Worm (Caenorhabditis elegans) whole organism, young adult: ENCODE results near the gene str-187.
A peak's percentile ranks its signal among the peaks of the same experiment; 100 is the strongest.

Experiments
- B0336.3 ChIP-seq: fragments of 200-800 bp; sonication (Bioruptor generic); IDR thresholded peaks from 2 replicates; pipeline ENCODE4 v1.3.6; 2022; ENCODE audit warnings: missing genetic modification characterization, missing compliant biosample characterization
- C06A6.2 ChIP-seq: fragments of 200-800 bp; sonication (Bioruptor generic); conservative IDR thresholded peaks from 2 replicates; pipeline ENCODE4 v1.3.6; 2022; ENCODE audit warnings: missing genetic modification characterization, missing compliant biosample characterization
- C17E4.6 ChIP-seq: fragments of 200-800 bp; sonication (Bioruptor generic); IDR thresholded peaks from 2 replicates; pipeline ENCODE4 v1.3.6; 2022; ENCODE audit warnings: missing genetic modification reagents, missing genetic modification characterization, missing compliant biosample characterization
- F10E7.11 ChIP-seq: sonication (generic microtip); optimal IDR thresholded peaks from 2 replicates; lab custom pipeline; 2017; ENCODE audit warnings: mild to moderate bottlenecking, missing genetic modification characterization, moderate library complexity, missing compliant biosample characterization
- F23B12.7 ChIP-seq: sonication (generic microtip); optimal IDR thresholded peaks from 2 replicates; lab custom pipeline; 2017; ENCODE audit warnings: missing genetic modification characterization, mild to moderate bottlenecking, missing compliant biosample characterization, antibody characterized with exemption, moderate library complexity; ENCODE audit not compliant: insufficient read depth
- F55B11.4 ChIP-seq: sonication (generic microtip); optimal IDR thresholded peaks from 2 replicates; lab custom pipeline; 2016; ENCODE audit warnings: missing compliant biosample characterization, missing genetic modification characterization, borderline replicate concordance; ENCODE audit not compliant: insufficient read depth
- K11D2.4 ChIP-seq: fragments of 200-800 bp; sonication (Bioruptor generic); IDR thresholded peaks from 2 replicates; pipeline ENCODE4 v1.3.6; 2022; ENCODE audit warnings: missing genetic modification reagents, missing genetic modification characterization, missing compliant biosample characterization
- K12H6.12 ChIP-seq: fragments of 200-800 bp; sonication (Bioruptor generic); optimal IDR thresholded peaks from 2 replicates; lab custom pipeline; 2018; ENCODE audit warnings: mild to moderate bottlenecking, missing genetic modification characterization, missing compliant biosample characterization
- aptf-3 ChIP-seq: fragments of 200-800 bp; sonication (Bioruptor generic); IDR thresholded peaks from 2 replicates; pipeline ENCODE4 v1.3.6; 2022; ENCODE audit warnings: missing genetic modification characterization, missing compliant biosample characterization
- athp-1 ChIP-seq: sonication (generic microtip); optimal IDR thresholded peaks from 2 replicates; lab custom pipeline; 2017; ENCODE audit warnings: mild to moderate bottlenecking, missing genetic modification characterization, missing compliant biosample characterization
- attf-6 ChIP-seq: fragments of 200-800 bp; sonication (Bioruptor generic); IDR thresholded peaks from 2 replicates; pipeline ENCODE4 v1.3.6; 2022; ENCODE audit warnings: missing genetic modification reagents, missing genetic modification characterization, missing compliant biosample characterization
- bed-2 ChIP-seq: fragments of 200-800 bp; sonication (Bioruptor generic); IDR thresholded peaks from 2 replicates; pipeline ENCODE4 v1.3.6; 2022; ENCODE audit warnings: missing genetic modification reagents, missing genetic modification characterization, missing compliant biosample characterization
- cebp-1 ChIP-seq, 2 experiments: fragments of 200-800 bp in 1 of 2; sonication (Bioruptor generic) in 1 of 2; sonication (generic microtip) in 1 of 2; IDR thresholded peaks in 1 of 2; optimal IDR thresholded peaks in 1 of 2; 2 replicates each; pipeline versions ENCODE4 v1.3.6 to Lab custom; 2017 to 2022; ENCODE audit warnings: missing compliant biosample characterization in 2 of 2, missing genetic modification characterization in 2 of 2, mild to moderate bottlenecking in 1 of 2, missing genetic modification reagents in 1 of 2, moderate library complexity in 1 of 2
- ceh-100 ChIP-seq: fragments of 200-800 bp; sonication (Bioruptor generic); IDR thresholded peaks from 2 replicates; pipeline ENCODE4 v1.3.6; 2022; ENCODE audit warnings: missing genetic modification reagents, missing genetic modification characterization, missing compliant biosample characterization
- ceh-58 ChIP-seq: fragments of 200-800 bp; sonication (Bioruptor generic); IDR thresholded peaks from 2 replicates; pipeline ENCODE4 v1.3.6; 2022; ENCODE audit warnings: missing genetic modification characterization, missing compliant biosample characterization
- ceh-79 ChIP-seq: sonication (generic microtip); optimal IDR thresholded peaks from 2 replicates; lab custom pipeline; 2017; ENCODE audit warnings: mild to moderate bottlenecking, missing genetic modification characterization, missing compliant biosample characterization
- chd-7 ChIP-seq: sonication (generic microtip); optimal IDR thresholded peaks from 2 replicates; lab custom pipeline; 2016; ENCODE audit warnings: mild to moderate bottlenecking, missing genetic modification characterization, moderate library complexity, missing compliant biosample characterization
- egl-44 ChIP-seq: fragments of 200-800 bp; sonication (Bioruptor generic); IDR thresholded peaks from 2 replicates; pipeline ENCODE4 v1.3.6; 2022; ENCODE audit warnings: missing genetic modification reagents, missing genetic modification characterization, missing compliant biosample characterization
- egrh-3 ChIP-seq: fragments of 200-800 bp; sonication (Bioruptor generic); IDR thresholded peaks from 2 replicates; pipeline ENCODE4 v1.3.6; 2022; ENCODE audit warnings: missing genetic modification reagents, missing genetic modification characterization, missing compliant biosample characterization
- ekl-4 ChIP-seq: fragments of 200-800 bp; sonication (Bioruptor generic); IDR thresholded peaks from 2 replicates; pipeline ENCODE4 v1.3.6; 2022; ENCODE audit warnings: missing genetic modification reagents, missing genetic modification characterization, missing compliant biosample characterization
- ets-4 ChIP-seq: fragments of 200-800 bp; sonication (Bioruptor generic); optimal IDR thresholded peaks from 2 replicates; lab custom pipeline; 2018; ENCODE audit warnings: mild to moderate bottlenecking, missing genetic modification characterization, missing compliant biosample characterization
- lag-1 ChIP-seq: fragments of 200-800 bp; sonication (Bioruptor generic); IDR thresholded peaks from 2 replicates; pipeline ENCODE4 v1.3.6; 2022; ENCODE audit warnings: missing genetic modification reagents, missing genetic modification characterization, missing compliant biosample characterization
- lin-26 ChIP-seq: fragments of 200-800 bp; sonication (Bioruptor generic); IDR thresholded peaks from 2 replicates; pipeline ENCODE4 v1.3.6; 2022; ENCODE audit warnings: missing genetic modification reagents, missing genetic modification characterization, missing compliant biosample characterization
- lin-35 ChIP-seq, 3 experiments: fragments of 150-350 bp in 2 of 3; sonication (generic microtip) in 1 of 3; optimal IDR thresholded peaks; 2 replicates each; lab custom pipeline; 2014 to 2018; ENCODE audit warnings: missing biosample characterization in 3 of 3, missing genetic modification characterization in 3 of 3, missing genetic modification reagents in 3 of 3
- lin-54 ChIP-seq: fragments of 200-800 bp; sonication (Bioruptor generic); optimal IDR thresholded peaks from 2 replicates; lab custom pipeline; 2018; ENCODE audit warnings: mild to moderate bottlenecking, missing genetic modification characterization, missing compliant biosample characterization
- madf-10 ChIP-seq: sonication (generic microtip); optimal IDR thresholded peaks from 2 replicates; lab custom pipeline; 2016; ENCODE audit warnings: mild to moderate bottlenecking, missing genetic modification characterization, missing compliant biosample characterization
- madf-3 ChIP-seq: fragments of 200-800 bp; sonication (Bioruptor generic); IDR thresholded peaks from 2 replicates; pipeline ENCODE4 v1.3.6; 2022; ENCODE audit warnings: missing genetic modification reagents, missing genetic modification characterization, missing compliant biosample characterization
- madf-6 ChIP-seq: fragments of 200-800 bp; sonication (Bioruptor generic); IDR thresholded peaks from 2 replicates; pipeline ENCODE4 v1.3.6; 2022; ENCODE audit warnings: missing genetic modification reagents, missing genetic modification characterization, missing compliant biosample characterization
- madf-8 ChIP-seq: fragments of 200-800 bp; sonication (Bioruptor generic); conservative IDR thresholded peaks from 2 replicates; pipeline ENCODE4 v1.3.6; 2022; ENCODE audit warnings: missing genetic modification reagents, missing genetic modification characterization, missing compliant biosample characterization
- mxl-1 ChIP-seq: sonication (generic microtip); optimal IDR thresholded peaks from 2 replicates; lab custom pipeline; 2016; ENCODE audit warnings: missing genetic modification characterization, missing compliant biosample characterization
- nfyb-1 ChIP-seq: fragments of 200-800 bp; sonication (Bioruptor generic); IDR thresholded peaks from 2 replicates; pipeline ENCODE4 v1.3.6; 2022; ENCODE audit warnings: missing genetic modification reagents, missing genetic modification characterization, missing compliant biosample characterization
- nhr-179 ChIP-seq: sonication (generic microtip); optimal IDR thresholded peaks from 2 replicates; lab custom pipeline; 2016; ENCODE audit warnings: mild to moderate bottlenecking, missing genetic modification characterization, missing compliant biosample characterization
- pha-4 ChIP-seq: fragments of 150-350 bp; sonication (generic microtip); optimal IDR thresholded peaks from 2 replicates; lab custom pipeline; 2014; ENCODE audit warnings: missing biosample characterization, missing genetic modification reagents, missing genetic modification characterization
- rec-8 ChIP-seq, 2 experiments: sonication (generic microtip); optimal IDR thresholded peaks; 2 replicates each; lab custom pipeline; 2016; ENCODE audit warnings: mild to moderate bottlenecking in 2 of 2, missing genetic modification characterization in 2 of 2, missing genetic modification reagents in 2 of 2, missing genotype in 2 of 2, missing biosample characterization in 1 of 2, missing compliant biosample characterization in 1 of 2, moderate library complexity in 1 of 2
- sdz-38 ChIP-seq: sonication (generic microtip); optimal IDR thresholded peaks from 2 replicates; lab custom pipeline; 2016; ENCODE audit warnings: missing genotype, missing genetic modification characterization, missing compliant biosample characterization
- snpc-1.3 ChIP-seq: sonication (generic microtip); optimal IDR thresholded peaks from 2 replicates; lab custom pipeline; 2017; ENCODE audit warnings: missing genetic modification characterization, mild to moderate bottlenecking, missing compliant biosample characterization, antibody characterized with exemption, moderate library complexity, missing genotype, missing genetic modification reagents; ENCODE audit not compliant: insufficient read depth
- snpc-4 ChIP-seq, 5 experiments: fragments of 150-350 bp in 1 of 5; sonication (generic microtip) in 4 of 5; optimal IDR thresholded peaks; 2 replicates each; lab custom pipeline; 2014 to 2018; ENCODE audit warnings: missing genetic modification characterization in 5 of 5, missing biosample characterization in 3 of 5, antibody characterized with exemption in 2 of 5, mild to moderate bottlenecking in 2 of 5, missing compliant biosample characterization in 2 of 5, missing genotype in 2 of 5, moderate library complexity in 2 of 5, missing genetic modification reagents in 1 of 5
- sptf-2 ChIP-seq: fragments of 200-800 bp; sonication (Bioruptor generic); optimal IDR thresholded peaks from 2 replicates; lab custom pipeline; 2018; ENCODE audit warnings: mild to moderate bottlenecking, missing genetic modification characterization, missing compliant biosample characterization
- ztf-26 ChIP-seq: sonication (generic microtip); optimal IDR thresholded peaks from 2 replicates; lab custom pipeline; 2017; ENCODE audit warnings: missing genetic modification characterization, missing compliant biosample characterization
- ztf-3 ChIP-seq: fragments of 200-800 bp; sonication (Bioruptor generic); optimal IDR thresholded peaks from 2 replicates; lab custom pipeline; 2018; ENCODE audit warnings: mild to moderate bottlenecking, missing genetic modification characterization, missing compliant biosample characterization

str-187 gene

ce11 chrIV:17276705-17277458 lies 11.5 kb downstream of the str-187 start, which contains the start of gene clec-196:
clec-196 (plus strand) TSS chrIV:17276956.
- TF ChIP-seq sdz-38 (no peak), K11D2.4 (GFP tag; lab: Robert Waterston, UW) (no peak), madf-3 (GFP tag; lab: Robert Waterston, UW) (0 out of 2 replicates have a peak, but pooled peaks have one; percentile 22), lin-35 (GFP tag; optimal IDR thresholded peaks at IDR 0.05; lab: Kevin White, UChicago) (no peak), snpc-4 (GFP tag; optimal IDR thresholded peaks at IDR 0.05; lab: Kevin White, UChicago) (no peak), snpc-4 (tag; optimal IDR thresholded peaks at IDR 0.05; lab: Kevin White, UChicago) (peak in 1 of 4 experiments; percentile 11), snpc-1.3 (tag; lab: Kevin White, UChicago) (no peak), C06A6.2 (GFP tag; lab: Robert Waterston, UW) (no peak), madf-6 (GFP tag; lab: Robert Waterston, UW) (0 out of 2 replicates have a peak, but pooled peaks have one; percentile 11), sptf-2 (no peak), cebp-1 (GFP tag; IDR thresholded peaks at IDR 0.05; lab: Robert Waterston, UW) (no peak), cebp-1 (tag; optimal IDR thresholded peaks at IDR 0.05; lab: Kevin White, UChicago) (peak; percentile 14), aptf-3 (GFP tag; lab: Robert Waterston, UW) (no peak), ekl-4 (0 out of 2 replicates have a peak, but pooled peaks have one; percentile 7), F10E7.11 (no peak), lin-54 (GFP tag; lab: Kevin White, UChicago) (peak; percentile 39), nhr-179 (tag; lab: Kevin White, UChicago) (no peak), K12H6.12 (tag; lab: Kevin White, UChicago) (no peak), mxl-1 (tag; lab: Kevin White, UChicago) (no peak), C17E4.6 (GFP tag; lab: Robert Waterston, UW) (no peak)
- TF ChIP-seq, all 124 proteins: peak for 6

ce11 chrIV:17277459-17278173 lies 12.2 kb downstream of the str-187 start:
- TF ChIP-seq ceh-58 (GFP tag; lab: Robert Waterston, UW) (0 out of 2 replicates have a peak, but pooled peaks have one; percentile 22), nfyb-1 (peak; percentile 28; the same call in 1 of the 2 replicates), pha-4 (tag; lab: Kevin White, UChicago) (no peak), madf-3 (GFP tag; lab: Robert Waterston, UW) (0 out of 2 replicates have a peak, but pooled peaks have one; percentile 1), lin-26 (0 out of 2 replicates have a peak, but pooled peaks have one; percentile 11), ztf-3 (no peak)

- peak; percentile 79 for TF ChIP-seq ceh-79 (tag; lab: Kevin White, UChicago)
- TF ChIP-seq pha-4 (tag; lab: Kevin White, UChicago) = peak; percentile 97
- peak; percentile 77 for TF ChIP-seq bed-2 (GFP tag; lab: Robert Waterston, UW)
- peak; percentile 88 for TF ChIP-seq egrh-3 (GFP tag; lab: Robert Waterston, UW)
- no peak for TF ChIP-seq lag-1
- peak; percentile 61 for TF ChIP-seq snpc-1.3 (tag; lab: Kevin White, UChicago)
- TF ChIP-seq chd-7 (tag; lab: Kevin White, UChicago) = peak; percentile 97
- no peak for TF ChIP-seq F23B12.7 (tag; lab: Kevin White, UChicago)
- TF ChIP-seq egl-44 (GFP tag; lab: Robert Waterston, UW) = peak; percentile 61; the same call in 1 of the 2 replicates
- TF ChIP-seq B0336.3 (GFP tag; lab: Robert Waterston, UW) = peak; percentile 93
- TF ChIP-seq K11D2.4 (GFP tag; lab: Robert Waterston, UW) = peak; percentile 96
- TF ChIP-seq madf-10 (tag; lab: Kevin White, UChicago) = peak; percentile 91
- TF ChIP-seq ets-4 (GFP tag; lab: Kevin White, UChicago) = no peak
- TF ChIP-seq K12H6.12 (tag; lab: Kevin White, UChicago) = peak; percentile 99
- TF ChIP-seq attf-6 (GFP tag; lab: Robert Waterston, UW) = peak; percentile 90
- no peak for TF ChIP-seq rec-8 (tag; optimal IDR thresholded peaks at IDR 0.05; lab: Kevin White, UChicago)
- TF ChIP-seq ceh-100 (GFP tag; lab: Robert Waterston, UW) = peak; percentile 81
- peak; percentile 61 for TF ChIP-seq madf-8 (GFP tag; lab: Robert Waterston, UW)
- no peak for TF ChIP-seq F55B11.4
- TF ChIP-seq athp-1 (tag; lab: Kevin White, UChicago) = peak; percentile 96
- TF ChIP-seq ztf-26 (tag; lab: Kevin White, UChicago) = peak; percentile 97
Observed at ce11 chrIV:17278363-17278762, 13.0 kb downstream of the str-187 start.
